Worm (Caenorhabditis elegans): Measurements from ENCODE around the gene clec-49.

DNA sequence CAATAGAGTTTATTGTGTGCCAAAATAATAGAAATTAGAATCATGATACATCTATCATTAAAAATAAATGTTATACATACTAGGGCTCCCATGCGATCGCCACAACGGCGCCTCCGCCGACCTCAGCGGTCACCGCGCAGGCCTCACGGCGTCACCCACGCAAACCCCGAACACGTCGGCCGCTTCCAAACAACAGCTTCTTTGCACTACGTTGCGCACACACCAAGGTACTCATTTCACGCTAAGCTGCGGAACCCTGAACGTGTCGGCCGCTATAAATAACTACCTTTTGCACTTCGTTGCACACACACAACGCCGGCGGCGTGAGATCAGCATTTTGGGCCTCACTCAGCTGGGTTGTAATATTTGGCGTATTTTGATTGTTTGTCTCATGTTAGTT lies 8.3 kb upstream of the clec-49 start:
- TF ChIP-seq nhr-237 (tag; optimal IDR thresholded peaks at IDR 0.05), result no peak
- TF ChIP-seq ceh-83 (GFP tag; optimal IDR thresholded peaks at IDR 0.05), result no peak
- TF ChIP-seq nhr-76 (tag; optimal IDR thresholded peaks at IDR 0.05), result no peak
- no peak for TF ChIP-seq lin-13 (tag; optimal IDR thresholded peaks at IDR 0.05)
- no peak for TF ChIP-seq pha-4 (tag; optimal IDR thresholded peaks at IDR 0.05)

Data from whole organism, mixed stage, embryonic.